Fruit fly (Drosophila melanogaster) whole organism, embryonic: ENCODE measurements around the gene CG5892.
A peak's percentile ranks its signal among the peaks of the same experiment; 100 is the strongest.

ENCODE experiments used
- Atf3 ChIP-seq: fragments of 200-800 bp; sonication (Bioruptor generic); optimal IDR thresholded peaks from 3 replicates; lab custom pipeline; 2016; ENCODE audit warnings: missing biosample characterization, missing genetic modification characterization
- BEAF-32 ChIP-seq: fragments of 200-800 bp; sonication (Bioruptor generic); optimal IDR thresholded peaks from 3 replicates; lab custom pipeline; 2017; ENCODE audit warnings: missing biosample characterization, missing genetic modification characterization, mild to moderate bottlenecking, moderate library complexity, missing genetic modification reagents
- CG10209 ChIP-seq: fragments of 200-800 bp; sonication (Bioruptor generic); optimal IDR thresholded peaks from 3 replicates; lab custom pipeline; 2017; ENCODE audit warnings: missing biosample characterization, mild to moderate bottlenecking, missing genetic modification characterization, missing genetic modification reagents
- CG11696 ChIP-seq: fragments of 200-800 bp; sonication (Bioruptor generic); IDR thresholded peaks from 2 replicates; pipeline ENCODE4 v1.3.6; 2022; ENCODE audit warnings: missing biosample characterization, missing genetic modification characterization
- CG15269 ChIP-seq: fragments of 200-800 bp; sonication (Bioruptor generic); optimal IDR thresholded peaks from 2 replicates; lab custom pipeline; 2018; ENCODE audit warnings: missing biosample characterization, mild to moderate bottlenecking, missing genetic modification characterization, moderate library complexity
- CG17186 ChIP-seq: fragments of 200-800 bp; sonication (Bioruptor generic); optimal IDR thresholded peaks from 3 replicates; lab custom pipeline; 2017; ENCODE audit warnings: missing biosample characterization, missing genetic modification reagents, missing genetic modification characterization
- CG1792 ChIP-seq: fragments of 200-800 bp; sonication (Bioruptor generic); optimal IDR thresholded peaks from 2 replicates; lab custom pipeline; 2016; ENCODE audit warnings: missing biosample characterization, missing genetic modification characterization
- CG18476 ChIP-seq: fragments of 200-800 bp; sonication (Bioruptor generic); optimal IDR thresholded peaks from 2 replicates; lab custom pipeline; 2016; ENCODE audit warnings: missing biosample characterization, mild to moderate bottlenecking, missing genetic modification characterization
- CG18599 ChIP-seq: fragments of 200-800 bp; sonication (Bioruptor generic); optimal IDR thresholded peaks from 3 replicates; lab custom pipeline; 2017; ENCODE audit warnings: missing biosample characterization, missing genetic modification characterization, mild to moderate bottlenecking, moderate library complexity, missing genetic modification reagents
- CG18764 ChIP-seq: fragments of 200-800 bp; sonication (Bioruptor generic); optimal IDR thresholded peaks from 3 replicates; lab custom pipeline; 2016; ENCODE audit warnings: missing biosample characterization, missing genetic modification characterization
- CG30020 ChIP-seq: fragments of 200-800 bp; optimal IDR thresholded peaks from 2 replicates; lab custom pipeline; 2019; ENCODE audit warnings: missing biosample characterization, mild to moderate bottlenecking, missing genetic modification characterization, moderate library complexity
- CG30403 ChIP-seq: fragments of 200-800 bp; sonication (Bioruptor generic); optimal IDR thresholded peaks from 3 replicates; lab custom pipeline; 2016; ENCODE audit warnings: missing biosample characterization, missing genetic modification characterization
- CG3163 ChIP-seq: fragments of 200-800 bp; sonication (Bioruptor generic); optimal IDR thresholded peaks from 3 replicates; lab custom pipeline; 2016; ENCODE audit warnings: missing biosample characterization, missing genetic modification characterization
- CG32532 ChIP-seq: fragments of 200-800 bp; sonication (Bioruptor generic); IDR thresholded peaks from 2 replicates; pipeline ENCODE4 v1.3.6; 2022; ENCODE audit warnings: missing biosample characterization, missing genetic modification characterization
- CG4617 ChIP-seq: fragments of 200-800 bp; sonication (Bioruptor generic); optimal IDR thresholded peaks from 3 replicates; lab custom pipeline; 2016; ENCODE audit warnings: missing biosample characterization, missing genetic modification characterization, borderline replicate concordance
- CG5245 ChIP-seq: fragments of 200-800 bp; sonication (Bioruptor generic); optimal IDR thresholded peaks from 3 replicates; lab custom pipeline; 2016; ENCODE audit warnings: missing biosample characterization, missing genetic modification characterization
- CG9797 ChIP-seq: fragments of 200-800 bp; sonication (Bioruptor generic); optimal IDR thresholded peaks from 3 replicates; lab custom pipeline; 2018; ENCODE audit warnings: missing biosample characterization, mild to moderate bottlenecking, missing genetic modification characterization
- CG9817 ChIP-seq: fragments of 200-800 bp; sonication (Bioruptor generic); optimal IDR thresholded peaks from 2 replicates; lab custom pipeline; 2018; ENCODE audit warnings: missing biosample characterization, mild to moderate bottlenecking, missing genetic modification characterization, moderate library complexity
- CG9932 ChIP-seq: fragments of 200-800 bp; sonication (Bioruptor generic); IDR thresholded peaks from 2 replicates; pipeline ENCODE4 v1.3.6; 2022; ENCODE audit warnings: missing biosample characterization, missing genetic modification characterization
- Dip2 ChIP-seq: fragments of 200-800 bp; sonication (Bioruptor generic); IDR thresholded peaks from 2 replicates; pipeline ENCODE4 v1.3.6; 2022; ENCODE audit warnings: missing biosample characterization, missing genetic modification characterization
- Dip3 ChIP-seq: fragments of 200-800 bp; sonication (Bioruptor generic); optimal IDR thresholded peaks from 3 replicates; lab custom pipeline; 2016; ENCODE audit warnings: missing biosample characterization, missing genetic modification characterization
- H15 ChIP-seq: fragments of 200-800 bp; sonication (Bioruptor generic); IDR thresholded peaks from 3 replicates; pipeline ENCODE4 v1.3.6; 2022; ENCODE audit warnings: missing biosample characterization, missing genetic modification characterization
- H2.0 ChIP-seq: fragments of 200-800 bp; sonication (Bioruptor generic); IDR thresholded peaks from 2 replicates; pipeline ENCODE4 v1.3.6; 2022; ENCODE audit warnings: missing biosample characterization, missing genetic modification characterization
- Hand ChIP-seq: fragments of 200-800 bp; sonication (Bioruptor generic); optimal IDR thresholded peaks from 2 replicates; lab custom pipeline; 2017; ENCODE audit warnings: mild to moderate bottlenecking, missing biosample characterization, missing genetic modification reagents, missing genetic modification characterization
- Kr ChIP-seq: fragments of 200-800 bp; sonication (Bioruptor generic); optimal IDR thresholded peaks from 2 replicates; lab custom pipeline; 2017; ENCODE audit warnings: missing biosample characterization, mild to moderate bottlenecking, missing genetic modification characterization
- NFAT ChIP-seq: fragments of 200-800 bp; sonication (Bioruptor generic); IDR thresholded peaks from 2 replicates; pipeline ENCODE4 v1.3.6; 2022; ENCODE audit warnings: missing biosample characterization, missing genetic modification characterization
- Opbp ChIP-seq: fragments of 200-800 bp; sonication (Bioruptor generic); IDR thresholded peaks from 3 replicates; pipeline ENCODE4 v1.3.6; 2022; ENCODE audit warnings: missing biosample characterization, missing genetic modification characterization; ENCODE audit not compliant: partially characterized antibody
- Sin3A ChIP-seq: fragments of >200 bp; optimal IDR thresholded peaks from 2 replicates; lab custom pipeline; 2018
- Usf ChIP-seq: fragments of 200-800 bp; sonication (Bioruptor generic); optimal IDR thresholded peaks from 2 replicates; lab custom pipeline; 2017; ENCODE audit warnings: missing genotype, missing biosample characterization, missing genetic modification characterization
- al ChIP-seq: fragments of 200-800 bp; sonication (Bioruptor generic); IDR thresholded peaks from 2 replicates; pipeline ENCODE4 v1.3.6; 2022; ENCODE audit warnings: missing biosample characterization, missing genetic modification characterization
- bab2 ChIP-seq: fragments of 200-800 bp; sonication (Bioruptor generic); optimal IDR thresholded peaks from 2 replicates; lab custom pipeline; 2016; ENCODE audit warnings: missing biosample characterization, missing genetic modification characterization
- cad ChIP-seq: fragments of >200 bp; optimal IDR thresholded peaks from 2 replicates; lab custom pipeline; 2017; ENCODE audit warnings: missing biosample characterization, missing genetic modification characterization
- chinmo ChIP-seq: fragments of 200-800 bp; sonication (Bioruptor generic); IDR thresholded peaks from 4 replicates; pipeline ENCODE4 v1.3.6; 2022; ENCODE audit warnings: missing biosample characterization, missing genetic modification characterization; ENCODE audit not compliant: partially characterized antibody
- dan ChIP-seq: fragments of 200-800 bp; sonication (Bioruptor generic); IDR thresholded peaks from 2 replicates; pipeline ENCODE4 v1.3.6; 2022; ENCODE audit warnings: missing biosample characterization, missing genetic modification characterization
- fru ChIP-seq: fragments of >200 bp; optimal IDR thresholded peaks from 2 replicates; lab custom pipeline; 2017
- grn ChIP-seq: fragments of 200-800 bp; sonication (Bioruptor generic); optimal IDR thresholded peaks from 3 replicates; lab custom pipeline; 2017; ENCODE audit warnings: missing biosample characterization, missing genetic modification characterization
- gsb-n ChIP-seq: fragments of 200-800 bp; sonication (Bioruptor generic); optimal IDR thresholded peaks from 3 replicates; lab custom pipeline; 2018; ENCODE audit warnings: missing biosample characterization, mild to moderate bottlenecking, missing genetic modification characterization
- hbn ChIP-seq: fragments of 200-800 bp; sonication (Bioruptor generic); IDR thresholded peaks from 2 replicates; pipeline ENCODE4 v1.3.6; 2022; ENCODE audit warnings: missing biosample characterization, missing genetic modification characterization; ENCODE audit not compliant: partially characterized antibody
- ken ChIP-seq: fragments of 200-800 bp; sonication (Bioruptor generic); IDR thresholded peaks from 3 replicates; pipeline ENCODE4 v1.3.6; 2022; ENCODE audit warnings: missing biosample characterization, missing genetic modification characterization
- lab ChIP-seq: fragments of 200-800 bp; sonication (Bioruptor generic); optimal IDR thresholded peaks from 3 replicates; lab custom pipeline; 2017; ENCODE audit warnings: missing biosample characterization, missing genetic modification characterization, mild to moderate bottlenecking, moderate library complexity, missing genetic modification reagents
- lola ChIP-seq, 3 experiments: fragments of >200 bp in 2 of 3; fragments of 200-800 bp in 1 of 3; sonication (Bioruptor generic) in 1 of 3; optimal IDR thresholded peaks; 2 replicates each; lab custom pipeline; 2017 to 2019; ENCODE audit warnings: missing biosample characterization in 3 of 3, missing genetic modification characterization in 3 of 3, mild to moderate bottlenecking in 1 of 3, moderate library complexity in 1 of 3
- mirr ChIP-seq: fragments of 200-800 bp; sonication (Bioruptor generic); optimal IDR thresholded peaks from 3 replicates; lab custom pipeline; 2018; ENCODE audit warnings: missing biosample characterization, mild to moderate bottlenecking, missing genetic modification characterization
- nerfin-1 ChIP-seq: fragments of 200-800 bp; sonication (Bioruptor generic); optimal IDR thresholded peaks from 3 replicates; lab custom pipeline; 2019; ENCODE audit warnings: missing biosample characterization, mild to moderate bottlenecking, missing genetic modification characterization, moderate library complexity
- pita ChIP-seq: fragments of 200-800 bp; sonication (Bioruptor generic); optimal IDR thresholded peaks from 2 replicates; lab custom pipeline; 2017; ENCODE audit warnings: missing biosample characterization, mild to moderate bottlenecking, missing genetic modification characterization
- row ChIP-seq: fragments of 200-800 bp; sonication (Bioruptor generic); IDR thresholded peaks from 3 replicates; pipeline ENCODE4 v1.3.6; 2022; ENCODE audit warnings: missing biosample characterization, missing genetic modification characterization
- trem ChIP-seq: fragments of 200-800 bp; optimal IDR thresholded peaks from 3 replicates; lab custom pipeline; 2019; ENCODE audit warnings: missing biosample characterization, mild to moderate bottlenecking, missing genetic modification characterization, moderate library complexity
- unpg ChIP-seq: fragments of 200-800 bp; sonication (Bioruptor generic); optimal IDR thresholded peaks from 3 replicates; lab custom pipeline; 2018; ENCODE audit warnings: missing biosample characterization, mild to moderate bottlenecking, missing genetic modification characterization, moderate library complexity
- vnd ChIP-seq: fragments of 200-800 bp; sonication (Bioruptor generic); IDR thresholded peaks from 3 replicates; pipeline ENCODE4 v1.3.6; 2022; ENCODE audit warnings: missing biosample characterization, missing genetic modification characterization; ENCODE audit not compliant: partially characterized antibody
- wdn ChIP-seq: fragments of 200-800 bp; sonication (Bioruptor generic); IDR thresholded peaks from 2 replicates; pipeline ENCODE4 v1.3.6; 2022; ENCODE audit warnings: missing biosample characterization, missing genetic modification characterization

Gene CG5892

DNA sequence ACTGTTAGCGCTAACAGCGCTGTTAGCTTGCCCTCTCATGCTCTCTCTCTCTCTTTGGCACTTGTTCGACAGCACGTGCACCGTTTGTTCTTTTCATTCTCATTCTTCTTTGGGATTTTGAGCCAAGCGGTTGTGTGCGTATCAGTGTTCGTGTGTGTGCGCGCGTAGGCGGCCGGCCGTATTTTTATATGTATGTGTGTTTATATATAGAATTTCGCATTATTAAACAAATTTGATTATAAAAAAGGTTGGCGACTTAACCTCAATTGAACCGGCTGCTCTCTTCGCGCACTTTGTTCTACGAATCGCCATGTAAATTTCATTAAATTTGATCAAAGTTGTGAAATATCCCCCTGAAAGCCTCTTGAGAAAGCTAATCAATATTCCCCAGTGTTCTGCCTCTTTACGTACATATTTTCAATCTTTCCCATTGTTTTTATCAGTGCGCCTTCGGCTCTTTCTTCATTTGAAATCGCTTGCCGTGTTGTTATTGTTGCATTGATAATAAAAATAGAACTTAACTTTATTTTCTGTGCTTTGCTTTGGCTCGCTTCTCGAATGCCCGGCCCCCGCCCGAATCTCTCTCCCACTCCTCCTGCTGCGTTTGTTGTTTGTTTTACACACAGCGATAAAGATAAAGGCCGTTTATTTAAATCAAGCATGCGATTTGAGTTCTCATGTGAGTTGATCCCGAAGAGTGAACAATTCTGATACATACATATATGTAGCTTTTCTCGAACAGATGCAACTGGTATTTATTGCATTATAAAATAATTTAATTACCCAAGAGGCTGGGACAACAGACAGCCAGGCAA lies 43.1 kb upstream of the CG5892 start (continued):
- TF ChIP-seq ken: no peak
- no peak for TF ChIP-seq fru (lab: Kevin White, UChicago)
- TF ChIP-seq CG9797 (GFP tag; lab: Kevin White, UChicago): no peak
- peak; percentile 38 for TF ChIP-seq mirr (GFP tag; lab: Kevin White, UChicago)
- TF ChIP-seq CG15269 (tag; lab: Kevin White, UChicago): no peak
- no peak for TF ChIP-seq gsb-n
- no peak for TF ChIP-seq trem (tag; lab: Kevin White, UChicago)
- 0 out of 4 replicates have a peak, but pooled peaks have one; percentile 50 for TF ChIP-seq chinmo (GFP tag; lab: Robert Waterston, UW)

DNA sequence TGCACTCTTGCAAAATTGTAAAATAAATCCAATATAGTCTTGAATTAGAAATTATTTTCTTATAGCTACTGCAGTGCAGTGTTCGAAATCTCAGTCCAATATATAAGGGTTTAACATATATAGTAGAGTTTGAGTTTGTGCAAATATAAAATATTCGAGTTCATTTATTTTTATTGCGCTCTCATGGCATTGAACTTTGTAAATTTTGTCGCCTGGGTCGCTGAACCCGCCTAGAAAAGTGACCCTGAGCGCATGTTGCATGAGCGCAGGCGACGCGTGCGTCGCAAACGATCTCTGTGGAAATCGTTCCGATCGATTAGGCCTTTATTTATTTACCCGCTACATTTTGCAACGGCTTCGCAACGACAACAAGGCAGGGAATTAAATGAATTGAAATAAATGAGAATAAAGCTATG lies 42.5 kb upstream of the CG5892 start:
- TF ChIP-seq vnd (GFP tag; lab: Robert Waterston, UW) (no peak), cad (GFP tag; lab: Kevin White, UChicago) (no peak), grn (GFP tag; lab: Kevin White, UChicago) (no peak), CG5245 (no peak), Kr (GFP tag; lab: Kevin White, UChicago) (no peak), CG30020 (tag; lab: Kevin White, UChicago) (no peak), CG32532 (GFP tag; lab: Robert Waterston, UW) (no peak), CG11696 (GFP tag; lab: Robert Waterston, UW) (no peak), Usf (no peak), H15 (no peak), CG9817 (no peak), H2.0 (GFP tag; lab: Robert Waterston, UW) (no peak), CG18476 (GFP tag; lab: Kevin White, UChicago) (peak; percentile 29), dan (GFP tag; lab: Robert Waterston, UW) (no peak), unpg (GFP tag; lab: Kevin White, UChicago) (peak; percentile 50), al (GFP tag; lab: Robert Waterston, UW) (no peak), nerfin-1 (tag; lab: Kevin White, UChicago) (no peak), bab2 (GFP tag; lab: Kevin White, UChicago) (peak; percentile 28), CG1792 (GFP tag; lab: Kevin White, UChicago) (no peak), CG18764 (GFP tag; lab: Kevin White, UChicago) (no peak), CG9932 (no peak), wdn (GFP tag; lab: Robert Waterston, UW) (no peak), row (GFP tag; lab: Robert Waterston, UW) (peak; percentile 53), Sin3A (no peak), Opbp (no peak), CG10209 (GFP tag; lab: Kevin White, UChicago) (peak; percentile 49), BEAF-32 (GFP tag; lab: Kevin White, UChicago) (no peak), Hand (GFP tag; lab: Kevin White, UChicago) (no peak), CG18599 (GFP tag; lab: Kevin White, UChicago) (no peak), CG30403 (GFP tag; lab: Kevin White, UChicago) (peak; percentile 50), Atf3 (GFP tag; lab: Kevin White, UChicago) (no peak), CG4617 (no peak), lola (GFP tag; optimal IDR thresholded peaks at IDR 0.05; lab: Kevin White, UChicago) (peak in 1 of 3 experiments; percentile 66), hbn (GFP tag; lab: Robert Waterston, UW) (no peak), CG17186 (GFP tag; lab: Kevin White, UChicago) (no peak), Dip3 (GFP tag; lab: Kevin White, UChicago) (no peak), pita (no peak), lab (no peak), CG3163 (GFP tag; lab: Kevin White, UChicago) (no peak), Dip2 (GFP tag; lab: Robert Waterston, UW) (no peak), NFAT (GFP tag; lab: Robert Waterston, UW) (no peak)
